Fruit fly (Drosophila melanogaster) whole organism, embryonic: ENCODE data around the gene cass.

Source experiments
- Atf6 ChIP-seq: fragments of 200-800 bp; sonication (Bioruptor generic); IDR thresholded peaks from 2 replicates; pipeline ENCODE4 v1.3.6; 2022; ENCODE audit warnings: missing biosample characterization, missing genetic modification characterization
- Bdp1 ChIP-seq: fragments of 200-800 bp; sonication (Bioruptor generic); optimal IDR thresholded peaks from 3 replicates; lab custom pipeline; 2016; ENCODE audit warnings: missing biosample characterization, missing genetic modification characterization
- CG10543 ChIP-seq: fragments of 200-800 bp; sonication (Bioruptor generic); optimal IDR thresholded peaks from 3 replicates; lab custom pipeline; 2017; ENCODE audit warnings: missing biosample characterization, mild to moderate bottlenecking, missing genetic modification characterization, moderate library complexity
- CG10654 ChIP-seq: fragments of 200-800 bp; sonication (Bioruptor generic); optimal IDR thresholded peaks from 2 replicates; lab custom pipeline; 2016; ENCODE audit warnings: missing biosample characterization, missing genetic modification characterization
- CG11723 ChIP-seq: fragments of 200-800 bp; sonication (Bioruptor generic); optimal IDR thresholded peaks from 2 replicates; lab custom pipeline; 2017; ENCODE audit warnings: missing biosample characterization, mild to moderate bottlenecking, missing genetic modification characterization
- CG12769 ChIP-seq: fragments of 200-800 bp; sonication (Bioruptor generic); optimal IDR thresholded peaks from 2 replicates; lab custom pipeline; 2019; ENCODE audit warnings: missing biosample characterization, mild to moderate bottlenecking, missing genetic modification characterization, moderate library complexity
- CG15696 ChIP-seq: fragments of 200-800 bp; sonication (Bioruptor generic); optimal IDR thresholded peaks from 2 replicates; lab custom pipeline; 2019; ENCODE audit warnings: missing biosample characterization, mild to moderate bottlenecking, missing genetic modification characterization, moderate library complexity
- CG17612 ChIP-seq: fragments of 200-800 bp; sonication (Bioruptor generic); IDR thresholded peaks from 2 replicates; pipeline ENCODE4 v1.3.6; 2022; ENCODE audit warnings: missing biosample characterization, missing genetic modification characterization
- CG2202 ChIP-seq: fragments of 200-800 bp; sonication (Bioruptor generic); optimal IDR thresholded peaks from 2 replicates; lab custom pipeline; 2018; ENCODE audit warnings: missing biosample characterization, mild to moderate bottlenecking, missing genetic modification characterization
- CG2678 ChIP-seq: fragments of 200-800 bp; sonication (Bioruptor generic); optimal IDR thresholded peaks from 3 replicates; lab custom pipeline; 2019; ENCODE audit warnings: missing biosample characterization, mild to moderate bottlenecking, missing genetic modification characterization, moderate library complexity
- CG30020 ChIP-seq: fragments of 200-800 bp; optimal IDR thresholded peaks from 2 replicates; lab custom pipeline; 2019; ENCODE audit warnings: missing biosample characterization, mild to moderate bottlenecking, missing genetic modification characterization, moderate library complexity
- CG30403 ChIP-seq: fragments of 200-800 bp; sonication (Bioruptor generic); optimal IDR thresholded peaks from 3 replicates; lab custom pipeline; 2016; ENCODE audit warnings: missing biosample characterization, missing genetic modification characterization
- CG3065 ChIP-seq: fragments of 200-800 bp; sonication (Bioruptor generic); optimal IDR thresholded peaks from 2 replicates; lab custom pipeline; 2016; ENCODE audit warnings: missing biosample characterization, missing genetic modification characterization
- CG34376 ChIP-seq: fragments of 200-800 bp; sonication (Bioruptor generic); optimal IDR thresholded peaks from 2 replicates; lab custom pipeline; 2018; ENCODE audit warnings: missing biosample characterization, mild to moderate bottlenecking, missing genetic modification characterization
- CG3847 ChIP-seq: fragments of 200-800 bp; sonication (Bioruptor generic); IDR thresholded peaks from 2 replicates; pipeline ENCODE4 v1.3.6; 2022; ENCODE audit warnings: missing biosample characterization, missing genetic modification characterization
- CG7839 ChIP-seq: fragments of 200-800 bp; sonication (Bioruptor generic); optimal IDR thresholded peaks from 3 replicates; lab custom pipeline; 2018; ENCODE audit warnings: missing biosample characterization, mild to moderate bottlenecking, missing genetic modification characterization, moderate library complexity
- CG8388 ChIP-seq: fragments of 200-800 bp; sonication (Bioruptor generic); optimal IDR thresholded peaks from 2 replicates; lab custom pipeline; 2019; ENCODE audit warnings: missing biosample characterization, mild to moderate bottlenecking, missing genetic modification characterization, moderate library complexity
- CG8765 ChIP-seq: fragments of 200-800 bp; sonication (Bioruptor generic); IDR thresholded peaks from 2 replicates; pipeline ENCODE4 v1.3.6; 2022; ENCODE audit warnings: missing biosample characterization, missing genetic modification characterization
- CG9797 ChIP-seq: fragments of 200-800 bp; sonication (Bioruptor generic); optimal IDR thresholded peaks from 3 replicates; lab custom pipeline; 2018; ENCODE audit warnings: missing biosample characterization, mild to moderate bottlenecking, missing genetic modification characterization
- CG9876 ChIP-seq: fragments of 200-800 bp; sonication (Bioruptor generic); optimal IDR thresholded peaks from 2 replicates; lab custom pipeline; 2016; ENCODE audit warnings: missing biosample characterization, missing genetic modification characterization
- CoRest ChIP-seq: fragments of 200-800 bp; sonication (Bioruptor generic); optimal IDR thresholded peaks from 3 replicates; lab custom pipeline; 2018; ENCODE audit warnings: missing biosample characterization, mild to moderate bottlenecking, missing genetic modification characterization, moderate library complexity
- Dbx ChIP-seq: fragments of 200-800 bp; sonication (Bioruptor generic); IDR thresholded peaks from 3 replicates; pipeline ENCODE4 v1.3.6; 2022; ENCODE audit warnings: missing biosample characterization, missing genetic modification characterization
- Fer2 ChIP-seq: fragments of 200-800 bp; sonication (Bioruptor generic); optimal IDR thresholded peaks from 2 replicates; lab custom pipeline; 2018; ENCODE audit warnings: missing biosample characterization, mild to moderate bottlenecking, missing genetic modification characterization, moderate library complexity
- Hand ChIP-seq: fragments of 200-800 bp; sonication (Bioruptor generic); optimal IDR thresholded peaks from 2 replicates; lab custom pipeline; 2017; ENCODE audit warnings: mild to moderate bottlenecking, missing biosample characterization, missing genetic modification reagents, missing genetic modification characterization
- Hr3 ChIP-seq: fragments of 200-800 bp; sonication (Bioruptor generic); optimal IDR thresholded peaks from 3 replicates; lab custom pipeline; 2016; ENCODE audit warnings: missing biosample characterization, missing genetic modification characterization
- Rfx ChIP-seq: fragments of 200-800 bp; sonication (Bioruptor generic); IDR thresholded peaks from 2 replicates; pipeline ENCODE4 v1.3.6; 2022; ENCODE audit warnings: missing biosample characterization, missing genetic modification characterization
- Six4 ChIP-seq: fragments of 200-800 bp; sonication (Bioruptor generic); optimal IDR thresholded peaks from 2 replicates; lab custom pipeline; 2016; ENCODE audit warnings: missing biosample characterization, missing genetic modification characterization
- Sry-δ ChIP-seq: fragments of 200-800 bp; sonication (Bioruptor generic); optimal IDR thresholded peaks from 2 replicates; lab custom pipeline; 2016; ENCODE audit warnings: missing biosample characterization, missing genetic modification characterization
- ara ChIP-seq: fragments of 200-800 bp; sonication (Bioruptor generic); IDR thresholded peaks from 2 replicates; pipeline ENCODE4 v1.3.6; 2022; ENCODE audit warnings: missing biosample characterization, missing genetic modification characterization
- bcd ChIP-seq: fragments of 200-800 bp; sonication (Bioruptor generic); optimal IDR thresholded peaks from 2 replicates; lab custom pipeline; 2017; ENCODE audit warnings: missing biosample characterization, mild to moderate bottlenecking, missing genetic modification characterization
- bsh ChIP-seq, 2 experiments: fragments of 200-800 bp; sonication (Bioruptor generic); optimal IDR thresholded peaks; 2 replicates each; lab custom pipeline; 2017 to 2018; ENCODE audit warnings: mild to moderate bottlenecking in 2 of 2, missing biosample characterization in 2 of 2, missing genetic modification characterization in 2 of 2, moderate library complexity in 1 of 2
- chif ChIP-seq, 2 experiments: fragments of 200-800 bp; sonication (Bioruptor generic); optimal IDR thresholded peaks; 3 replicates each; lab custom pipeline; 2016; ENCODE audit warnings: missing biosample characterization in 2 of 2, missing genetic modification characterization in 2 of 2
- cwo ChIP-seq: fragments of 200-800 bp; sonication (Bioruptor generic); optimal IDR thresholded peaks from 3 replicates; lab custom pipeline; 2017; ENCODE audit warnings: missing biosample characterization, missing genetic modification characterization, mild to moderate bottlenecking, moderate library complexity, missing genetic modification reagents
- dimm ChIP-seq: fragments of 200-800 bp; sonication (Bioruptor generic); IDR thresholded peaks from 2 replicates; pipeline ENCODE4 v1.3.6; 2022; ENCODE audit warnings: missing biosample characterization, missing genetic modification characterization
- dmrt99B ChIP-seq: fragments of 200-800 bp; sonication (Bioruptor generic); optimal IDR thresholded peaks from 2 replicates; lab custom pipeline; 2018; ENCODE audit warnings: missing biosample characterization, mild to moderate bottlenecking, missing genetic modification characterization, moderate library complexity
- exex ChIP-seq: fragments of 200-800 bp; sonication (Bioruptor generic); optimal IDR thresholded peaks from 4 replicates; lab custom pipeline; 2018; ENCODE audit warnings: missing biosample characterization, mild to moderate bottlenecking, missing genetic modification characterization, moderate library complexity
- gcm2 ChIP-seq: fragments of 200-800 bp; sonication (Bioruptor generic); optimal IDR thresholded peaks from 2 replicates; lab custom pipeline; 2016; ENCODE audit warnings: missing biosample characterization, missing genetic modification characterization
- gro ChIP-seq: fragments of 200-800 bp; sonication (Bioruptor generic); optimal IDR thresholded peaks from 2 replicates; lab custom pipeline; 2016; ENCODE audit warnings: missing biosample characterization, missing genetic modification characterization
- klu ChIP-seq: fragments of 200-800 bp; sonication (Bioruptor generic); IDR thresholded peaks from 2 replicates; pipeline ENCODE4 v1.3.6; 2022; ENCODE audit warnings: missing biosample characterization, missing genetic modification characterization
- nom ChIP-seq: fragments of 200-800 bp; sonication (Bioruptor generic); optimal IDR thresholded peaks from 2 replicates; lab custom pipeline; 2017; ENCODE audit warnings: missing biosample characterization, missing genetic modification characterization, mild to moderate bottlenecking, moderate library complexity, missing genetic modification reagents
- org-1 ChIP-seq: fragments of 200-800 bp; sonication (Bioruptor generic); optimal IDR thresholded peaks from 2 replicates; lab custom pipeline; 2017; ENCODE audit warnings: missing biosample characterization, missing genetic modification characterization
- p53 ChIP-seq: fragments of 200-800 bp; sonication (Bioruptor generic); optimal IDR thresholded peaks from 2 replicates; lab custom pipeline; 2016; ENCODE audit warnings: missing biosample characterization, missing genetic modification characterization
- pan ChIP-seq, 4 experiments: fragments of >200 bp in 3 of 4; fragments of 200-800 bp in 1 of 4; sonication (Bioruptor generic) in 1 of 4; optimal IDR thresholded peaks in 3 of 4; IDR thresholded peaks in 1 of 4; 2 replicates each; pipeline versions ENCODE4 v1.3.6 to Lab custom; 2017 to 2022; ENCODE audit warnings: missing biosample characterization in 2 of 4, missing genetic modification characterization in 2 of 4, mixed read lengths in 1 of 4
- pros ChIP-seq: fragments of 200-800 bp; sonication (Bioruptor generic); optimal IDR thresholded peaks from 3 replicates; lab custom pipeline; 2019; ENCODE audit warnings: missing biosample characterization, mild to moderate bottlenecking, missing genetic modification characterization, moderate library complexity
- rib ChIP-seq: fragments of 200-800 bp; sonication (Bioruptor generic); IDR thresholded peaks from 2 replicates; pipeline ENCODE4 v1.3.6; 2022; ENCODE audit warnings: missing biosample characterization, missing genetic modification characterization
- slp2 ChIP-seq: fragments of 200-800 bp; sonication (Bioruptor generic); optimal IDR thresholded peaks from 2 replicates; lab custom pipeline; 2016; ENCODE audit warnings: missing biosample characterization, missing genetic modification characterization
- z ChIP-seq: fragments of 200-800 bp; sonication (Bioruptor generic); IDR thresholded peaks from 3 replicates; pipeline ENCODE4 v1.3.6; 2022; ENCODE audit warnings: missing biosample characterization, missing genetic modification characterization
- zen ChIP-seq: fragments of 200-800 bp; sonication (Bioruptor generic); optimal IDR thresholded peaks from 3 replicates; lab custom pipeline; 2018; ENCODE audit warnings: missing biosample characterization, mild to moderate bottlenecking, missing genetic modification characterization, moderate library complexity

The cass gene

DNA sequence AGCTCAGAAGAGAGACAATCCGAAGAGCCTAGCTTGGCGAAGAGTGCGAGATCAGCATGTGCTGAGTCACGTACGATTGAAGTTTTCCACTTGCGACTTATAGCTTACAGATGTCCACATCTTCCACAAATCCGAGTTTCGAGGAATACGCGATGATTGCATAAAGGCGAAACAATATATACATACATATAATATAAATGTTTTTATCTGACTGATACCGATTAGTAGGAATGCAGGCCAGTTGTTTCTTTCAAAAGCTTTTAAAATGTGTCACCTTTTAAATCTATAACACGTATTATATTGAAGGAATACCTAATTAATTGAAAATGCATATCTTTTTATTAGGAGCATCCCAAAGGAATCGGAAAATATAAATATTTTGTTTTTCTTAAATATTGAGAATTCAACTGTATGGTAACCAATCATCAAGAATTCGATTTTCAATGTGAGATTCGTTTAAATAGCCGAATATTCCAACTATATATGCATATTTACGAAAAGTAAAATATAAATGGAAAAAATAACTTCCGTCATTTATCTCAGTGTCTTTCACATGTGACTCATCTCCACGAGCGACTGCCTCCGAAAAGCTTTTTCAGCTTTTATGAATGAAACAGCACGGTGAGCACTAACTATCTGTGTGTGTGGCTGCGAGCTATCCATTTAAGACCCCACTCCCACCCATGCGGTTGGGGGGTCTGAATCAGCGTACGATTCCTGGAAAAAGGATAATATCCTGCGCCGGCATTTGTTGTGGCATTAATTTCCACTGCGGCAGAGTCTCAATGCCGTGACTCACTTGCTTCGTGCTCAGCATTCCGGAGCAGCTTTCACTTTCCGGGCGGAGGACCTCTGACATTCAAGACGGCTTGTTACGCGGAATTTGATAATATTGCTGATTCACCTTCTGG lies 26.9 kb downstream of the cass start (continued):
- TF ChIP-seq CG8388 (peak; percentile 64), CG17612 (no peak), Rfx (GFP tag; lab: Robert Waterston, UW) (peak; percentile 72), CoRest (tag; lab: Kevin White, UChicago) (peak; percentile 77), exex (peak; percentile 28), dimm (no peak), CG10543 (GFP tag; lab: Kevin White, UChicago) (no peak), Dbx (0 out of 3 replicates have a peak, but pooled peaks have one; percentile 52), CG34376 (peak; percentile 20), CG8765 (no peak), CG11723 (GFP tag; lab: Kevin White, UChicago) (peak; percentile 20), klu (GFP tag; lab: Robert Waterston, UW) (no peak; the same call in 1 of the 2 replicates), pros (GFP tag; lab: Kevin White, UChicago) (no peak), cwo (GFP tag; lab: Kevin White, UChicago) (peak; percentile 42), CG30020 (tag; lab: Kevin White, UChicago) (no peak), slp2 (GFP tag; lab: Kevin White, UChicago) (peak; percentile 5), chif (GFP tag; optimal IDR thresholded peaks at IDR 0.05; lab: Kevin White, UChicago) (no peak), CG2202 (tag; lab: Kevin White, UChicago) (no peak), gro (GFP tag; lab: Kevin White, UChicago) (peak; percentile 30), CG7839 (peak; percentile 75), z (GFP tag; lab: Robert Waterston, UW) (no peak), Hand (GFP tag; lab: Kevin White, UChicago) (peak; percentile 5), CG12769 (tag; lab: Kevin White, UChicago) (peak; percentile 54), CG9797 (GFP tag; lab: Kevin White, UChicago) (no peak), zen (tag; lab: Kevin White, UChicago) (no peak), CG3847 (GFP tag; lab: Robert Waterston, UW) (peak; percentile 30; the same call in 1 of the 2 replicates), Six4 (peak; percentile 17), ara (GFP tag; lab: Robert Waterston, UW) (no peak), dmrt99B (tag; lab: Kevin White, UChicago) (peak; percentile 73), Sry-δ (GFP tag; lab: Kevin White, UChicago) (peak; percentile 2), CG30403 (GFP tag; lab: Kevin White, UChicago) (peak; percentile 78), pan (optimal IDR thresholded peaks at IDR 0.05; lab: Kevin White, UChicago) (no peak), pan (GFP tag; optimal IDR thresholded peaks at IDR 0.05 in 1 of 2, IDR thresholded peaks at IDR 0.05 in 1 of 2) (peak in 1 of 2 experiments; percentile 76), CG3065 (GFP tag; lab: Kevin White, UChicago) (no peak), bcd (peak; percentile 56), CG15696 (tag; lab: Kevin White, UChicago) (no peak), Atf6 (peak; percentile 72), Hr3 (GFP tag; lab: Kevin White, UChicago) (peak; percentile 40), rib (GFP tag; lab: Robert Waterston, UW) (peak; percentile 10; the same call in 1 of the 2 replicates), CG10654 (GFP tag; lab: Kevin White, UChicago) (peak; percentile 32), org-1 (GFP tag; lab: Kevin White, UChicago) (peak; percentile 40), bsh (GFP tag; optimal IDR thresholded peaks at IDR 0.05; lab: Kevin White, UChicago) (peak in 1 of 2 experiments; percentile 48), Fer2 (tag; lab: Kevin White, UChicago) (peak; percentile 18), gcm2 (GFP tag; lab: Kevin White, UChicago) (peak; percentile 2), nom (GFP tag; lab: Kevin White, UChicago) (peak; percentile 33), p53 (GFP tag; lab: Kevin White, UChicago) (no peak), CG2678 (tag; lab: Kevin White, UChicago) (peak; percentile 81), CG9876 (no peak), Bdp1 (no peak)
